Fruit fly (Drosophila melanogaster): ENCODE data around the gene CycJ.

The CycJ gene

dm6 chr3L:3471174-3471573 lies 4.9 kb downstream of the CycJ start, which contains the start of gene CG14971 (continued):
- TF ChIP-seq CG16813 (GFP tag; IDR thresholded peaks at IDR 0.05; ENCODE audit: partially characterized antibody): peak; percentile 83
- TF ChIP-seq dpn (GFP tag; optimal IDR thresholded peaks at IDR 0.05): peak in 1 of 2 experiments; percentile 48
- no peak for TF ChIP-seq Kr (GFP tag; optimal IDR thresholded peaks at IDR 0.05)
- TF ChIP-seq crp (GFP tag; optimal IDR thresholded peaks at IDR 0.05): peak in 1 of 2 experiments; percentile 38
- peak; percentile 30 for TF ChIP-seq pum (GFP tag; optimal IDR thresholded peaks at IDR 0.05)
- peak; percentile 26 for TF ChIP-seq lbe (GFP tag; optimal IDR thresholded peaks at IDR 0.05)
- TF ChIP-seq CG8281 (tag; optimal IDR thresholded peaks at IDR 0.05): no peak
- TF ChIP-seq otp (GFP tag; IDR thresholded peaks at IDR 0.05): no peak
- TF ChIP-seq CG10543 (GFP tag; optimal IDR thresholded peaks at IDR 0.05): peak; percentile 23
- peak; percentile 48 for TF ChIP-seq CG17829 (tag; optimal IDR thresholded peaks at IDR 0.05)
- peak; percentile 80 for TF ChIP-seq Sry-δ (GFP tag; optimal IDR thresholded peaks at IDR 0.05)
- peak; percentile 67 for TF ChIP-seq CG1603 (tag; optimal IDR thresholded peaks at IDR 0.05)
- TF ChIP-seq PHDP (tag; optimal IDR thresholded peaks at IDR 0.05): peak; percentile 8
- TF ChIP-seq Hand (GFP tag; optimal IDR thresholded peaks at IDR 0.05): no peak
- peak; percentile 86 for TF ChIP-seq amos (GFP tag; IDR thresholded peaks at IDR 0.05; ENCODE audit: partially characterized antibody)
- peak; percentile 4 for TF ChIP-seq Chrac-16 (GFP tag; optimal IDR thresholded peaks at IDR 0.05)
- TF ChIP-seq NfI (GFP tag; optimal IDR thresholded peaks at IDR 0.05): peak; percentile 52
- TF ChIP-seq nerfin-1 (tag; optimal IDR thresholded peaks at IDR 0.05): peak; percentile 0
- TF ChIP-seq Atf-2 (GFP tag; optimal IDR thresholded peaks at IDR 0.05): no peak
- peak; percentile 91 for TF ChIP-seq klu (GFP tag; IDR thresholded peaks at IDR 0.05)
- TF ChIP-seq ems (GFP tag; optimal IDR thresholded peaks at IDR 0.05): peak; percentile 44
- TF ChIP-seq maf-S (GFP tag; optimal IDR thresholded peaks at IDR 0.05): peak; percentile 39
- TF ChIP-seq GATAe (GFP tag; conservative IDR thresholded peaks at IDR 0.05): peak; percentile 31; the same call in 1 of the 2 replicates
- TF ChIP-seq wek (GFP tag; optimal IDR thresholded peaks at IDR 0.05): no peak
- TF ChIP-seq ac (GFP tag; optimal IDR thresholded peaks at IDR 0.05): no peak
- peak; percentile 77 for TF ChIP-seq CG42726 (GFP tag; IDR thresholded peaks at IDR 0.05; ENCODE audit: partially characterized antibody)
- peak; percentile 78 for TF ChIP-seq hbn (GFP tag; IDR thresholded peaks at IDR 0.05; ENCODE audit: partially characterized antibody)
- TF ChIP-seq Abd-B (GFP tag; optimal IDR thresholded peaks at IDR 0.05): peak; percentile 34
- TF ChIP-seq Gsc (GFP tag; IDR thresholded peaks at IDR 0.05): no peak
- peak; percentile 47 for TF ChIP-seq jumu (GFP tag; optimal IDR thresholded peaks at IDR 0.05)
- no peak for TF ChIP-seq salm (tag; optimal IDR thresholded peaks at IDR 0.05)
- TF ChIP-seq MESR4 (GFP tag; optimal IDR thresholded peaks at IDR 0.05): peak; percentile 61
- peak; percentile 53 for TF ChIP-seq CG32532 (GFP tag; IDR thresholded peaks at IDR 0.05)
- no peak for TF ChIP-seq wdn (GFP tag; IDR thresholded peaks at IDR 0.05)
- no peak for TF ChIP-seq Hr78 (GFP tag; optimal IDR thresholded peaks at IDR 0.05)
- TF ChIP-seq tx (GFP tag; optimal IDR thresholded peaks at IDR 0.05): no peak
- peak; percentile 53 for TF ChIP-seq slou (GFP tag; optimal IDR thresholded peaks at IDR 0.05)
- TF ChIP-seq CG13775 (GFP tag; optimal IDR thresholded peaks at IDR 0.05): peak; percentile 22
- TF ChIP-seq Max (GFP tag; optimal IDR thresholded peaks at IDR 0.05): peak; percentile 28
- peak; percentile 71 for TF ChIP-seq Dp (GFP tag; optimal IDR thresholded peaks at IDR 0.05)
- peak; percentile 46 for TF ChIP-seq Xbp1 (GFP tag; optimal IDR thresholded peaks at IDR 0.05)
- peak; percentile 77 for TF ChIP-seq E2f2 (GFP tag; IDR thresholded peaks at IDR 0.05)
- TF ChIP-seq CG11723 (GFP tag; optimal IDR thresholded peaks at IDR 0.05): no peak
- no peak for TF ChIP-seq CG4707 (GFP tag; optimal IDR thresholded peaks at IDR 0.05)
- TF ChIP-seq ase (GFP tag; IDR thresholded peaks at IDR 0.05): no peak
- peak; percentile 26 for TF ChIP-seq CG3163 (GFP tag; optimal IDR thresholded peaks at IDR 0.05)
- TF ChIP-seq CG15696 (tag; optimal IDR thresholded peaks at IDR 0.05): peak; percentile 19
- TF ChIP-seq ewg (GFP tag; optimal IDR thresholded peaks at IDR 0.05): no peak
- TF ChIP-seq Dek (tag; optimal IDR thresholded peaks at IDR 0.05): peak; percentile 51
- TF ChIP-seq E2f1 (GFP tag; IDR thresholded peaks at IDR 0.05): no peak
